Fruit fly (Drosophila melanogaster) whole organism, embryonic: ENCODE results near the gene Cpr23B.

Experiments used
- CG10366 ChIP-seq: fragments of 200-800 bp; sonication (Bioruptor generic); IDR thresholded peaks from 2 replicates; pipeline ENCODE4 v1.3.6; 2022; ENCODE audit warnings: missing biosample characterization, missing genetic modification characterization
- CG10654 ChIP-seq: fragments of 200-800 bp; sonication (Bioruptor generic); optimal IDR thresholded peaks from 2 replicates; lab custom pipeline; 2016; ENCODE audit warnings: missing biosample characterization, missing genetic modification characterization
- CG12219 ChIP-seq: fragments of 200-800 bp; sonication (Bioruptor generic); optimal IDR thresholded peaks from 3 replicates; lab custom pipeline; 2018; ENCODE audit warnings: missing biosample characterization, mild to moderate bottlenecking, missing genetic modification characterization
- CG15514 ChIP-seq: fragments of 200-800 bp; sonication (Bioruptor generic); optimal IDR thresholded peaks from 3 replicates; lab custom pipeline; 2017; ENCODE audit warnings: missing biosample characterization, missing genetic modification characterization, mild to moderate bottlenecking, moderate library complexity, missing genetic modification reagents
- CG18476 ChIP-seq: fragments of 200-800 bp; sonication (Bioruptor generic); optimal IDR thresholded peaks from 2 replicates; lab custom pipeline; 2016; ENCODE audit warnings: missing biosample characterization, mild to moderate bottlenecking, missing genetic modification characterization
- CG18764 ChIP-seq: fragments of 200-800 bp; sonication (Bioruptor generic); optimal IDR thresholded peaks from 3 replicates; lab custom pipeline; 2016; ENCODE audit warnings: missing biosample characterization, missing genetic modification characterization
- CG2116 ChIP-seq: fragments of 200-800 bp; sonication (Bioruptor generic); optimal IDR thresholded peaks from 3 replicates; lab custom pipeline; 2018; ENCODE audit warnings: missing biosample characterization, mild to moderate bottlenecking, missing genetic modification characterization
- CG2129 ChIP-seq: fragments of 200-800 bp; sonication (Bioruptor generic); IDR thresholded peaks from 2 replicates; pipeline ENCODE4 v1.3.6; 2022; ENCODE audit warnings: missing biosample characterization, missing genetic modification characterization; ENCODE audit not compliant: partially characterized antibody
- CG3065 ChIP-seq: fragments of 200-800 bp; sonication (Bioruptor generic); optimal IDR thresholded peaks from 2 replicates; lab custom pipeline; 2016; ENCODE audit warnings: missing biosample characterization, missing genetic modification characterization
- CG3163 ChIP-seq: fragments of 200-800 bp; sonication (Bioruptor generic); optimal IDR thresholded peaks from 3 replicates; lab custom pipeline; 2016; ENCODE audit warnings: missing biosample characterization, missing genetic modification characterization
- CG3838 ChIP-seq: fragments of 200-800 bp; sonication (Bioruptor generic); optimal IDR thresholded peaks from 3 replicates; lab custom pipeline; 2016; ENCODE audit warnings: missing biosample characterization, missing genetic modification characterization
- CG3995 ChIP-seq: fragments of 200-800 bp; sonication (Bioruptor generic); optimal IDR thresholded peaks from 3 replicates; lab custom pipeline; 2016; ENCODE audit warnings: missing biosample characterization, missing genetic modification characterization
- CG4360 ChIP-seq: fragments of 200-800 bp; sonication (Bioruptor generic); IDR thresholded peaks from 2 replicates; pipeline ENCODE4 v1.3.6; 2022; ENCODE audit warnings: missing biosample characterization, missing genetic modification characterization
- CG6175 ChIP-seq: fragments of 200-800 bp; sonication (Bioruptor generic); IDR thresholded peaks from 3 replicates; pipeline ENCODE4 v1.3.6; 2022; ENCODE audit warnings: missing biosample characterization, missing genetic modification characterization
- CG7271 ChIP-seq: fragments of 200-800 bp; sonication (Bioruptor generic); optimal IDR thresholded peaks from 2 replicates; lab custom pipeline; 2018; ENCODE audit warnings: missing biosample characterization, mild to moderate bottlenecking, missing genetic modification characterization, moderate library complexity
- CG8281 ChIP-seq: fragments of 200-800 bp; sonication (Bioruptor generic); optimal IDR thresholded peaks from 2 replicates; lab custom pipeline; 2018; ENCODE audit warnings: missing biosample characterization, mild to moderate bottlenecking, missing genetic modification characterization, moderate library complexity
- CG8765 ChIP-seq: fragments of 200-800 bp; sonication (Bioruptor generic); IDR thresholded peaks from 2 replicates; pipeline ENCODE4 v1.3.6; 2022; ENCODE audit warnings: missing biosample characterization, missing genetic modification characterization
- CG9876 ChIP-seq: fragments of 200-800 bp; sonication (Bioruptor generic); optimal IDR thresholded peaks from 2 replicates; lab custom pipeline; 2016; ENCODE audit warnings: missing biosample characterization, missing genetic modification characterization
- CTCF ChIP-seq: fragments of 200-800 bp; sonication (Bioruptor generic); optimal IDR thresholded peaks from 2 replicates; lab custom pipeline; 2017; ENCODE audit warnings: missing biosample characterization, mild to moderate bottlenecking, missing genetic modification characterization, moderate library complexity
- D19B ChIP-seq: fragments of 200-800 bp; sonication (Bioruptor generic); optimal IDR thresholded peaks from 2 replicates; lab custom pipeline; 2017; ENCODE audit warnings: missing biosample characterization, mild to moderate bottlenecking, missing genetic modification characterization
- E2f2 ChIP-seq: fragments of 200-800 bp; sonication (Bioruptor generic); IDR thresholded peaks from 2 replicates; pipeline ENCODE4 v1.3.6; 2022; ENCODE audit warnings: missing biosample characterization, missing genetic modification characterization
- Ets97D ChIP-seq: fragments of 200-800 bp; sonication (Bioruptor generic); optimal IDR thresholded peaks from 3 replicates; lab custom pipeline; 2016; ENCODE audit warnings: missing biosample characterization, missing genetic modification characterization
- HHEX ChIP-seq: fragments of 200-800 bp; sonication (Bioruptor generic); optimal IDR thresholded peaks from 3 replicates; lab custom pipeline; 2017; ENCODE audit warnings: missing biosample characterization, mild to moderate bottlenecking, missing genetic modification characterization, missing genetic modification reagents
- HLHmδ ChIP-seq: fragments of 200-800 bp; sonication (Bioruptor generic); optimal IDR thresholded peaks from 2 replicates; lab custom pipeline; 2018; ENCODE audit warnings: missing biosample characterization, mild to moderate bottlenecking, missing genetic modification characterization, moderate library complexity
- Hmx ChIP-seq: fragments of 200-800 bp; sonication (Bioruptor generic); optimal IDR thresholded peaks from 2 replicates; lab custom pipeline; 2016; ENCODE audit warnings: missing biosample characterization, missing genetic modification characterization
- Kr ChIP-seq: fragments of 200-800 bp; sonication (Bioruptor generic); optimal IDR thresholded peaks from 2 replicates; lab custom pipeline; 2017; ENCODE audit warnings: missing biosample characterization, mild to moderate bottlenecking, missing genetic modification characterization
- NFAT ChIP-seq: fragments of 200-800 bp; sonication (Bioruptor generic); IDR thresholded peaks from 2 replicates; pipeline ENCODE4 v1.3.6; 2022; ENCODE audit warnings: missing biosample characterization, missing genetic modification characterization
- Oaz ChIP-seq: fragments of 200-800 bp; sonication (Bioruptor generic); IDR thresholded peaks from 2 replicates; pipeline ENCODE4 v1.3.6; 2022; ENCODE audit warnings: missing biosample characterization, missing genetic modification characterization
- Pdp1 ChIP-seq, 2 experiments: fragments of 200-800 bp; sonication (Bioruptor generic); optimal IDR thresholded peaks; 3 replicates each; lab custom pipeline; 2016; ENCODE audit warnings: missing biosample characterization in 2 of 2, missing genetic modification characterization in 2 of 2, mild to moderate bottlenecking in 1 of 2, moderate library complexity in 1 of 2
- YL-1 ChIP-seq: fragments of 200-800 bp; sonication (Bioruptor generic); optimal IDR thresholded peaks from 3 replicates; lab custom pipeline; 2017; ENCODE audit warnings: missing biosample characterization, mild to moderate bottlenecking, missing genetic modification characterization
- br ChIP-seq: fragments of >200 bp; optimal IDR thresholded peaks from 2 replicates; lab custom pipeline; 2017
- cad ChIP-seq: fragments of >200 bp; optimal IDR thresholded peaks from 2 replicates; lab custom pipeline; 2017; ENCODE audit warnings: missing biosample characterization, missing genetic modification characterization
- caup ChIP-seq: fragments of 200-800 bp; sonication (Bioruptor generic); optimal IDR thresholded peaks from 3 replicates; lab custom pipeline; 2017; ENCODE audit warnings: missing biosample characterization, mild to moderate bottlenecking, missing genetic modification characterization, moderate library complexity; ENCODE audit not compliant: severe bottlenecking
- chinmo ChIP-seq: fragments of 200-800 bp; sonication (Bioruptor generic); IDR thresholded peaks from 4 replicates; pipeline ENCODE4 v1.3.6; 2022; ENCODE audit warnings: missing biosample characterization, missing genetic modification characterization; ENCODE audit not compliant: partially characterized antibody
- fu2 ChIP-seq: fragments of 200-800 bp; sonication (Bioruptor generic); optimal IDR thresholded peaks from 2 replicates; lab custom pipeline; 2016; ENCODE audit warnings: missing biosample characterization, missing genetic modification characterization
- hth ChIP-seq: fragments of >200 bp; optimal IDR thresholded peaks from 2 replicates; lab custom pipeline; 2017; ENCODE audit warnings: inconsistent platforms
- jing ChIP-seq: fragments of 200-800 bp; sonication (Bioruptor generic); optimal IDR thresholded peaks from 2 replicates; lab custom pipeline; 2018; ENCODE audit warnings: missing biosample characterization, mild to moderate bottlenecking, missing genetic modification characterization
- mirr ChIP-seq: fragments of 200-800 bp; sonication (Bioruptor generic); optimal IDR thresholded peaks from 3 replicates; lab custom pipeline; 2018; ENCODE audit warnings: missing biosample characterization, mild to moderate bottlenecking, missing genetic modification characterization
- mld ChIP-seq: fragments of 200-800 bp; sonication (Bioruptor generic); IDR thresholded peaks from 3 replicates; pipeline ENCODE4 v1.3.6; 2022; ENCODE audit warnings: missing biosample characterization, missing genetic modification characterization; ENCODE audit not compliant: partially characterized antibody
- otp ChIP-seq: fragments of 200-800 bp; sonication (Bioruptor generic); IDR thresholded peaks from 3 replicates; pipeline ENCODE4, ENCODE4 v1.3.6; 2022; ENCODE audit warnings: missing biosample characterization, missing genetic modification characterization
- pfk ChIP-seq: fragments of 200-800 bp; sonication (Bioruptor generic); optimal IDR thresholded peaks from 2 replicates; lab custom pipeline; 2018; ENCODE audit warnings: missing biosample characterization, mild to moderate bottlenecking, missing genetic modification characterization, moderate library complexity
- pnt ChIP-seq: fragments of 200-800 bp; sonication (Bioruptor generic); optimal IDR thresholded peaks from 3 replicates; lab custom pipeline; 2016; ENCODE audit warnings: missing biosample characterization, missing genetic modification characterization
- psq ChIP-seq: fragments of 200-800 bp; sonication (Bioruptor generic); optimal IDR thresholded peaks from 2 replicates; lab custom pipeline; 2017; ENCODE audit warnings: missing biosample characterization, missing genetic modification characterization
- sc ChIP-seq, 3 experiments: fragments of >200 bp in 2 of 3; fragments of 200-800 bp in 1 of 3; sonication (Bioruptor generic) in 1 of 3; optimal IDR thresholded peaks; 2 replicates in 2 of 3; 3 replicates in 1 of 3; lab custom pipeline; 2017; ENCODE audit warnings: mild to moderate bottlenecking in 1 of 3, missing biosample characterization in 1 of 3, missing genetic modification characterization in 1 of 3, missing genetic modification reagents in 1 of 3
- schlank ChIP-seq: fragments of 200-800 bp; sonication (Bioruptor generic); optimal IDR thresholded peaks from 2 replicates; lab custom pipeline; 2018; ENCODE audit warnings: missing biosample characterization, mild to moderate bottlenecking, missing genetic modification characterization
- shn ChIP-seq: fragments of 200-800 bp; sonication (Bioruptor generic); optimal IDR thresholded peaks from 3 replicates; lab custom pipeline; 2016; ENCODE audit warnings: missing biosample characterization, missing genetic modification characterization
- sisA ChIP-seq: fragments of 200-800 bp; sonication (Bioruptor generic); IDR thresholded peaks from 2 replicates; pipeline ENCODE4 v1.3.6; 2022; ENCODE audit warnings: missing biosample characterization, missing genetic modification characterization
- slp2 ChIP-seq: fragments of 200-800 bp; sonication (Bioruptor generic); optimal IDR thresholded peaks from 2 replicates; lab custom pipeline; 2016; ENCODE audit warnings: missing biosample characterization, missing genetic modification characterization
- stc ChIP-seq: fragments of 200-800 bp; sonication (Bioruptor generic); IDR thresholded peaks from 2 replicates; pipeline ENCODE4 v1.3.6; 2022; ENCODE audit warnings: missing biosample characterization, missing genetic modification characterization
- tll ChIP-seq, 2 experiments: fragments of 200-800 bp in 1 of 2; fragments of >200 bp in 1 of 2; sonication (Bioruptor generic) in 1 of 2; optimal IDR thresholded peaks; 2 replicates each; lab custom pipeline; 2017 to 2019; ENCODE audit warnings: missing biosample characterization in 2 of 2, missing genetic modification characterization in 2 of 2, mild to moderate bottlenecking in 1 of 2, moderate library complexity in 1 of 2

Gene Cpr23B

dm6 chr2L:2874542-2875194 lies 36.5 kb downstream of the Cpr23B start, which contains the start of gene CG8814 (continued):
- TF ChIP-seq CG12219: no peak
- peak; percentile 0 for TF ChIP-seq CG9876
- no peak for TF ChIP-seq fu2 (GFP tag; lab: Kevin White, UChicago)
- TF ChIP-seq E2f2 (GFP tag; lab: Robert Waterston, UW): peak; percentile 82
- no peak for TF ChIP-seq CG6175 (GFP tag; lab: Robert Waterston, UW)
- peak; percentile 1 for TF ChIP-seq schlank
- TF ChIP-seq D19B (GFP tag; lab: Kevin White, UChicago): peak; percentile 54
- TF ChIP-seq CG3163 (GFP tag; lab: Kevin White, UChicago): no peak
- TF ChIP-seq stc (GFP tag; lab: Robert Waterston, UW): peak; percentile 20; the same call in 1 of the 2 replicates
- no peak for TF ChIP-seq mirr
- peak; percentile 49 for TF ChIP-seq Ets97D
- no peak for TF ChIP-seq pfk (GFP tag; lab: Kevin White, UChicago)
- TF ChIP-seq CG8765: peak; percentile 46; the same call in 1 of the 2 replicates
- no peak for TF ChIP-seq cad (GFP tag; lab: Kevin White, UChicago)
- no peak for TF ChIP-seq hth
- TF ChIP-seq sisA (GFP tag; lab: Robert Waterston, UW): peak; percentile 63
- peak; percentile 64 for TF ChIP-seq NFAT (GFP tag; lab: Robert Waterston, UW)
- no peak for TF ChIP-seq CG3065 (GFP tag; lab: Kevin White, UChicago)
- TF ChIP-seq CG10654 (GFP tag; lab: Kevin White, UChicago): peak; percentile 54
- no peak for TF ChIP-seq Hmx (GFP tag; lab: Kevin White, UChicago)
- TF ChIP-seq Kr (GFP tag; lab: Kevin White, UChicago): no peak
- no peak for TF ChIP-seq br (lab: Kevin White, UChicago)
- TF ChIP-seq HHEX (GFP tag; lab: Kevin White, UChicago): peak; percentile 48
- peak in 1 of 2 experiments; percentile 44 for TF ChIP-seq Pdp1 (GFP tag; optimal IDR thresholded peaks at IDR 0.05; lab: Kevin White, UChicago)
- peak; percentile 3 for TF ChIP-seq psq
- 0 out of 2 replicates have a peak, but pooled peaks have one; percentile 9 for TF ChIP-seq CG4360
- no peak for TF ChIP-seq CG7271
- TF ChIP-seq CG2116 (GFP tag; lab: Kevin White, UChicago): peak; percentile 99
- no peak for TF ChIP-seq pnt (GFP tag; lab: Kevin White, UChicago)
- TF ChIP-seq CG2129 (GFP tag; lab: Robert Waterston, UW): peak; percentile 68
- TF ChIP-seq CG18764 (GFP tag; lab: Kevin White, UChicago): peak; percentile 45
- peak; percentile 96 for TF ChIP-seq chinmo (GFP tag; lab: Robert Waterston, UW)
- TF ChIP-seq CG10366 (GFP tag; lab: Robert Waterston, UW): peak; percentile 57
- TF ChIP-seq HLHmδ (GFP tag; lab: Kevin White, UChicago): no peak
- TF ChIP-seq otp (GFP tag; lab: Robert Waterston, UW): no peak
- TF ChIP-seq CG8281 (tag; lab: Kevin White, UChicago): no peak
- TF ChIP-seq caup (GFP tag; lab: Kevin White, UChicago): peak; percentile 41
- TF ChIP-seq jing (GFP tag; lab: Kevin White, UChicago): no peak
- TF ChIP-seq sc (optimal IDR thresholded peaks at IDR 0.05; lab: Kevin White, UChicago): no peak
- peak; percentile 31 for TF ChIP-seq sc (GFP tag; optimal IDR thresholded peaks at IDR 0.05; lab: Kevin White, UChicago)
- peak; percentile 96 to 98 for TF ChIP-seq tll (GFP tag; optimal IDR thresholded peaks at IDR 0.05; lab: Kevin White, UChicago)
- peak; percentile 68; the same call in 2 of the 3 replicates for TF ChIP-seq mld
- TF ChIP-seq Oaz: 0 out of 2 replicates have a peak, but pooled peaks have one; percentile 29
- TF ChIP-seq shn: no peak
- peak; percentile 68 for TF ChIP-seq CG15514 (GFP tag; lab: Kevin White, UChicago)
- peak; percentile 42 for TF ChIP-seq CTCF (GFP tag; lab: Kevin White, UChicago)
- no peak for TF ChIP-seq CG3838 (GFP tag; lab: Kevin White, UChicago)
- peak; percentile 31 for TF ChIP-seq YL-1
- TF ChIP-seq CG18476 (GFP tag; lab: Kevin White, UChicago): peak; percentile 58
- peak; percentile 62 for TF ChIP-seq CG3995 (GFP tag; lab: Kevin White, UChicago)
- no peak for TF ChIP-seq slp2 (GFP tag; lab: Kevin White, UChicago)
